Fruit fly (Drosophila melanogaster): Measurements from ENCODE around the gene Sec61gamma.

Sec61gamma gene

DNA sequence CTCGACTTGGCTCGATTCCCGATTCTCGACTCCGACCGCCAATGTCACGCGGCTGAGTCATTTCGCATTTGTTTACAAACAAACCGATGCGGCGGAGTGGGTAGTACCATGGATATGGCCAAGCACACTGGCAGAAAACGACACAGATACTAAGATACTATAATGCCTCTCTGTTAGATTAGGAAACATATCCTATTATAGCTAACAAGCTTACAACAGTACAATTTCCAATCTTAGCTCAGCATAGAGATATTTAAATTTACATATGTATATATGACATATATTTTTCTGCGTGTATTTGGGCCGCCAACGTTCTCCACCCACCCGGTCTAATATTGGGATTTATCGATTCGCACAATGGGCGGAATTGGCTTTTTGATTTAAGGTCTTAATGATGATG, 39.2 kb upstream of the Sec61gamma start (continued):
- TF ChIP-seq Gug (GFP tag; IDR thresholded peaks at IDR 0.05) (peak; percentile 70; the same call in 3 of the 4 replicates), CG11085 (GFP tag; IDR thresholded peaks at IDR 0.05) (peak; percentile 78), otp (GFP tag; IDR thresholded peaks at IDR 0.05) (peak; percentile 76; the same call in 2 of the 3 replicates), pho (GFP tag; optimal IDR thresholded peaks at IDR 0.05) (peak; percentile 48), scrt (GFP tag; optimal IDR thresholded peaks at IDR 0.05) (peak; percentile 58), CG2129 (GFP tag; IDR thresholded peaks at IDR 0.05; ENCODE audit: partially characterized antibody) (no peak), ATbp (GFP tag; optimal IDR thresholded peaks at IDR 0.05) (peak; percentile 67), Tbp (GFP tag; optimal IDR thresholded peaks at IDR 0.05) (no peak), hth (optimal IDR thresholded peaks at IDR 0.05) (no peak), mam (GFP tag; optimal IDR thresholded peaks at IDR 0.05) (peak; percentile 75), CG12744 (GFP tag; optimal IDR thresholded peaks at IDR 0.05) (peak; percentile 42), tio (GFP tag; optimal IDR thresholded peaks at IDR 0.05) (peak; percentile 72), row (GFP tag; IDR thresholded peaks at IDR 0.05) (peak; percentile 88), CG4360 (GFP tag; IDR thresholded peaks at IDR 0.05) (no peak), Fer3 (tag; optimal IDR thresholded peaks at IDR 0.05) (peak; percentile 80), CG7786 (GFP tag; optimal IDR thresholded peaks at IDR 0.05) (peak; percentile 38), CG14667 (GFP tag; IDR thresholded peaks at IDR 0.05) (peak; percentile 60), D19A (tag; optimal IDR thresholded peaks at IDR 0.05) (peak; percentile 42), NC2α (GFP tag; optimal IDR thresholded peaks at IDR 0.05) (no peak), CG3163 (GFP tag; optimal IDR thresholded peaks at IDR 0.05) (no peak), CG4707 (GFP tag; optimal IDR thresholded peaks at IDR 0.05) (peak; percentile 13), CG9817 (tag; optimal IDR thresholded peaks at IDR 0.05) (peak; percentile 74), chif (GFP tag; optimal IDR thresholded peaks at IDR 0.05) (peak; percentile 43 to 62), BEAF-32 (GFP tag; optimal IDR thresholded peaks at IDR 0.05) (no peak), CG4282 (GFP tag; optimal IDR thresholded peaks at IDR 0.05) (no peak), tap (tag; optimal IDR thresholded peaks at IDR 0.05) (peak; percentile 72), CG15514 (GFP tag; optimal IDR thresholded peaks at IDR 0.05) (peak; percentile 58), HLH54F (GFP tag; optimal IDR thresholded peaks at IDR 0.05) (peak; percentile 27), Blimp-1 (GFP tag; optimal IDR thresholded peaks at IDR 0.05) (peak; percentile 70), CG2202 (tag; optimal IDR thresholded peaks at IDR 0.05) (peak; percentile 29), CG2875 (GFP tag; optimal IDR thresholded peaks at IDR 0.05) (peak; percentile 13), HLH4C (GFP tag; IDR thresholded peaks at IDR 0.05; ENCODE audit: partially characterized antibody) (0 out of 3 replicates have a peak, but pooled peaks have one; percentile 20), CG1024 (GFP tag; IDR thresholded peaks at IDR 0.05) (peak; percentile 46; the same call in 1 of the 2 replicates), yki (optimal IDR thresholded peaks at IDR 0.05) (no peak), nerfin-1 (tag; optimal IDR thresholded peaks at IDR 0.05) (peak; percentile 23), CG11696 (GFP tag; IDR thresholded peaks at IDR 0.05) (0 out of 2 replicates have a peak, but pooled peaks have one; percentile 52), Side (GFP tag; optimal IDR thresholded peaks at IDR 0.05) (peak; percentile 33), CG18619 (GFP tag; optimal IDR thresholded peaks at IDR 0.05) (peak; percentile 50), Med (GFP tag) (peak; percentile 91), trh (GFP tag; optimal IDR thresholded peaks at IDR 0.05) (no peak), tll (GFP tag; optimal IDR thresholded peaks at IDR 0.05) (no peak), sens (GFP tag) (peak; percentile 92), CG10431 (GFP tag; optimal IDR thresholded peaks at IDR 0.05) (no peak), Dfd (GFP tag; optimal IDR thresholded peaks at IDR 0.05) (no peak), C15 (GFP tag; IDR thresholded peaks at IDR 0.05) (0 out of 3 replicates have a peak, but pooled peaks have one; percentile 61), NFAT (GFP tag; IDR thresholded peaks at IDR 0.05) (peak; percentile 73), CG7556 (GFP tag; optimal IDR thresholded peaks at IDR 0.05) (peak; percentile 64), CG18599 (GFP tag; optimal IDR thresholded peaks at IDR 0.05) (peak; percentile 81), CG18262 (tag; optimal IDR thresholded peaks at IDR 0.05) (peak; percentile 65), CG1647 (GFP tag; optimal IDR thresholded peaks at IDR 0.05) (peak; percentile 47), Dref (GFP tag; IDR thresholded peaks at IDR 0.05) (0 out of 2 replicates have a peak, but pooled peaks have one; percentile 26)

Data from whole organism, embryonic.